Fruit fly (Drosophila melanogaster): ENCODE measurements around the gene CG12268.
A peak's percentile ranks its signal among the peaks of the same experiment; 100 is the strongest.

CG12268 gene

dm6 chr3R:23939921-23940839 is 8.0 kb downstream of the CG12268 start (continued):
- TF ChIP-seq CG4282 (GFP tag; optimal IDR thresholded peaks at IDR 0.05) = no peak
- peak; percentile 40; the same call in 1 of the 2 replicates for TF ChIP-seq MBD-R2 (GFP tag; IDR thresholded peaks at IDR 0.05)
- peak; percentile 37 for TF ChIP-seq CG30431 (GFP tag; optimal IDR thresholded peaks at IDR 0.05)
- peak; percentile 82 for TF ChIP-seq nerfin-1 (tag; optimal IDR thresholded peaks at IDR 0.05)
- TF ChIP-seq fru (optimal IDR thresholded peaks at IDR 0.05) = no peak
- peak; percentile 87 for TF ChIP-seq dmrt11E (tag; optimal IDR thresholded peaks at IDR 0.05)
- TF ChIP-seq chn (GFP tag; optimal IDR thresholded peaks at IDR 0.05) = peak; percentile 47
- TF ChIP-seq Med (GFP tag) = peak; percentile 91
- no peak for TF ChIP-seq tx (GFP tag; optimal IDR thresholded peaks at IDR 0.05)
- peak; percentile 34 for TF ChIP-seq tin (GFP tag; optimal IDR thresholded peaks at IDR 0.05)
- TF ChIP-seq D (optimal IDR thresholded peaks at IDR 0.05) = no peak
- TF ChIP-seq D (GFP tag; optimal IDR thresholded peaks at IDR 0.05) = peak; percentile 87
- peak; percentile 89 for TF ChIP-seq gcm (GFP tag; optimal IDR thresholded peaks at IDR 0.05)
- peak; percentile 52 for TF ChIP-seq lilli (GFP tag; optimal IDR thresholded peaks at IDR 0.05)
- no peak for TF ChIP-seq HLH4C (GFP tag; IDR thresholded peaks at IDR 0.05; ENCODE audit: partially characterized antibody)
- peak; percentile 67 for TF ChIP-seq tio (GFP tag; optimal IDR thresholded peaks at IDR 0.05)
- peak; percentile 93 for TF ChIP-seq oc (tag; optimal IDR thresholded peaks at IDR 0.05)
- TF ChIP-seq CG2116 (GFP tag; optimal IDR thresholded peaks at IDR 0.05) = peak; percentile 50
- peak; percentile 89 for TF ChIP-seq gce (GFP tag; IDR thresholded peaks at IDR 0.05)
- no peak for TF ChIP-seq CG4404 (GFP tag; IDR thresholded peaks at IDR 0.05)
- no peak for TF ChIP-seq pb (GFP tag; optimal IDR thresholded peaks at IDR 0.05)
- TF ChIP-seq HmgD (GFP tag; optimal IDR thresholded peaks at IDR 0.05) = no peak
- peak; percentile 82 for TF ChIP-seq slou (GFP tag; optimal IDR thresholded peaks at IDR 0.05)
- peak; percentile 81 for TF ChIP-seq CG13123 (GFP tag; optimal IDR thresholded peaks at IDR 0.05)
- TF ChIP-seq CG16863 (GFP tag; optimal IDR thresholded peaks at IDR 0.05) = peak; percentile 46
- peak; percentile 86; the same call in 2 of the 3 replicates for TF ChIP-seq CG3726 (GFP tag; IDR thresholded peaks at IDR 0.05)
- TF ChIP-seq Oli (tag; optimal IDR thresholded peaks at IDR 0.05) = peak; percentile 45
- peak; percentile 37 for TF ChIP-seq CG15073 (GFP tag; optimal IDR thresholded peaks at IDR 0.05)
- TF ChIP-seq sim (GFP tag; IDR thresholded peaks at IDR 0.05) = peak; percentile 84
- TF ChIP-seq Antp (GFP tag; optimal IDR thresholded peaks at IDR 0.05) = peak; percentile 3
- TF ChIP-seq B-H2 (GFP tag; optimal IDR thresholded peaks at IDR 0.05) = peak; percentile 31
- no peak for TF ChIP-seq disco-r (GFP tag; optimal IDR thresholded peaks at IDR 0.05)
- peak; percentile 11 for TF ChIP-seq nom (GFP tag; optimal IDR thresholded peaks at IDR 0.05)
- peak; percentile 3 for TF ChIP-seq ems (GFP tag; optimal IDR thresholded peaks at IDR 0.05)
- TF ChIP-seq Jarid2 (GFP tag; optimal IDR thresholded peaks at IDR 0.05) = peak; percentile 66
- peak; percentile 94 for TF ChIP-seq CG2202 (tag; optimal IDR thresholded peaks at IDR 0.05)
- peak; percentile 51 for TF ChIP-seq CG8388 (GFP tag; optimal IDR thresholded peaks at IDR 0.05)
- TF ChIP-seq danr (GFP tag; IDR thresholded peaks at IDR 0.05) = peak; percentile 76
- no peak for TF ChIP-seq Dfd (GFP tag; optimal IDR thresholded peaks at IDR 0.05)
- no peak for TF ChIP-seq dan (GFP tag; IDR thresholded peaks at IDR 0.05)
- TF ChIP-seq sna (GFP tag; IDR thresholded peaks at IDR 0.05; ENCODE audit: partially characterized antibody) = no peak
- TF ChIP-seq Dll (GFP tag; IDR thresholded peaks at IDR 0.05; ENCODE audit: partially characterized antibody) = no peak
- peak; percentile 65 for TF ChIP-seq E2f2 (GFP tag; IDR thresholded peaks at IDR 0.05)
- peak; percentile 36 for TF ChIP-seq bigmax (GFP tag; optimal IDR thresholded peaks at IDR 0.05)
- TF ChIP-seq CG11696 (GFP tag; IDR thresholded peaks at IDR 0.05) = peak; percentile 70
- TF ChIP-seq CG12769 (tag; optimal IDR thresholded peaks at IDR 0.05) = peak; percentile 53
- TF ChIP-seq corto (GFP tag; optimal IDR thresholded peaks at IDR 0.05) = no peak
- TF ChIP-seq dm (GFP tag; optimal IDR thresholded peaks at IDR 0.05) = peak; percentile 15
- peak; percentile 71 for TF ChIP-seq Ets65A (GFP tag)
- TF ChIP-seq phol (tag; optimal IDR thresholded peaks at IDR 0.05) = peak; percentile 6

Data from whole organism, embryonic.